Worm (Caenorhabditis elegans): Measurements from ENCODE around the gene pri-1.
A peak's percentile ranks its signal among the peaks of the same experiment; 100 is the strongest.

Gene pri-1

ce11 chrIII:9662266-9662959 is 48.3 kb upstream of the pri-1 start:
- TF ChIP-seq D2030.7 (GFP tag; IDR thresholded peaks at IDR 0.05) (no peak), K12H6.12 (tag; optimal IDR thresholded peaks at IDR 0.05) (peak; percentile 22)

DNA sequence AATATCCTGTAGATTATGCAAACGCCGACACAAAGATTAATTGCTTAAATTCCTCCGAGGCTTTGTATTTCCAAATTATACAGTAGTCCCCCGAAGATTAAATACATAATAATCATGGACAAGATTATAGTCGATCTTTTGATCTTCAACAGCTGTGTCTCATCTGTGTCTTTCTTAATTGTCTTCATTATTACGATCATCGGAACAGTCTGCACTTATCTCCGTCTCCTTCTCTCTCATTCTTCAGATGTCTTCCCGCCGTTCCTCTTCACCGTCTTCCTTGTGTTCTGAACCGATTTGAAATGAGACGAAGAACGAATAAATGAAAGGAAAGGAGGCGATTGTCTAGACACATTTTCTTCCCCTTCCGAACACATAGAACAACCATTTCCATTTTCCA is 47.0 kb upstream of the pri-1 start:
- TF ChIP-seq lin-40 (tag; optimal IDR thresholded peaks at IDR 0.05), result no peak
- TF ChIP-seq Y79H2A.3 (GFP tag; conservative IDR thresholded peaks at IDR 0.05), result no peak
- TF ChIP-seq nhr-120 (GFP tag; IDR thresholded peaks at IDR 0.05), result no peak
- TF ChIP-seq sptf-2 (GFP tag; optimal IDR thresholded peaks at IDR 0.05), result no peak
- no peak for TF ChIP-seq ceh-100 (GFP tag; IDR thresholded peaks at IDR 0.05)
- no peak for TF ChIP-seq hlh-12 (tag; optimal IDR thresholded peaks at IDR 0.05)
- no peak for TF ChIP-seq lin-54 (GFP tag; optimal IDR thresholded peaks at IDR 0.05)
- TF ChIP-seq K12H6.12 (tag; optimal IDR thresholded peaks at IDR 0.05), result no peak
- TF ChIP-seq attf-5 (GFP tag; optimal IDR thresholded peaks at IDR 0.05), result no peak
- TF ChIP-seq nhr-179 (tag; optimal IDR thresholded peaks at IDR 0.05), result no peak
- TF ChIP-seq T26A5.8 (tag; optimal IDR thresholded peaks at IDR 0.05), result no peak
- TF ChIP-seq mes-4 (tag; optimal IDR thresholded peaks at IDR 0.05), result no peak
- TF ChIP-seq lsl-1 (GFP tag; optimal IDR thresholded peaks at IDR 0.05), result no peak
- TF ChIP-seq Y67H2A.10 (GFP tag; conservative IDR thresholded peaks at IDR 0.05), result no peak
- no peak for TF ChIP-seq F39B2.1 (GFP tag; IDR thresholded peaks at IDR 0.05)
- TF ChIP-seq gei-17 (GFP tag; optimal IDR thresholded peaks at IDR 0.05), result no peak

DNA sequence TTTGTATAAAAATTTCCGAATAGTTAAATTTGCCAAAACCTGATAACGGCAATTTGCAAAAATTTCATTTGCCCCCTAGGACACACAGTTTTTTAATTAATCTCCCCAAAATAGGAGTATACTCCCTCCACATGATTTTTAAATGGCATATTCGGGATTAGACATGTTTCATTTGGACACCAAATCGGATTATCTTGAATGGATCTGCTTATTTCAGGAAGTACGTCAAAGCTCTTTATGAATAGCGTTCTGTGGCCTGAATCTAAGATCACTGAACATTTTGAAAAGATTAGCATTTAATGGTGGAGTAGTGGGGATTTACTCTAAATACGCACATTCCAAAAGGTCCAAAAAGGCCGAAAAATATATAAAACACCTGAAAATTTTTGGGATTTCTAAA is 44.5 kb upstream of the pri-1 start:
- no peak for TF ChIP-seq Y56A3A.18 (GFP tag; IDR thresholded peaks at IDR 0.05)

ce11 chrIII:9655802-9656201 is 41.7 kb upstream of the pri-1 start, which contains the start of gene C15H7.4:
Gene C15H7.4 (minus strand): TSS chrIII:9655902.
- no peak for TF ChIP-seq chd-7 (tag; optimal IDR thresholded peaks at IDR 0.05)
- TF ChIP-seq mxl-1 (tag; optimal IDR thresholded peaks at IDR 0.05), result no peak
- TF ChIP-seq nfyb-1 (GFP tag; IDR thresholded peaks at IDR 0.05), result no peak
- no peak for TF ChIP-seq ccch-3 (GFP tag; optimal IDR thresholded peaks at IDR 0.05)
- TF ChIP-seq Y53G8AR.9 (GFP tag; conservative IDR thresholded peaks at IDR 0.05), result no peak
- no peak for TF ChIP-seq K11D2.4 (GFP tag; IDR thresholded peaks at IDR 0.05)
- no peak for TF ChIP-seq dpff-1 (tag; optimal IDR thresholded peaks at IDR 0.05)
- TF ChIP-seq snpc-1.1 (tag; optimal IDR thresholded peaks at IDR 0.05; ENCODE audit: insufficient read depth), result no peak
- TF ChIP-seq bed-2 (GFP tag; IDR thresholded peaks at IDR 0.05), result no peak
- TF ChIP-seq lag-1 (GFP tag; IDR thresholded peaks at IDR 0.05), result no peak
- no peak for TF ChIP-seq sptf-2 (GFP tag; optimal IDR thresholded peaks at IDR 0.05)
- TF ChIP-seq Y79H2A.3 (GFP tag; conservative IDR thresholded peaks at IDR 0.05), result no peak
- TF ChIP-seq ztf-22 (GFP tag; optimal IDR thresholded peaks at IDR 0.05), result no peak

DNA sequence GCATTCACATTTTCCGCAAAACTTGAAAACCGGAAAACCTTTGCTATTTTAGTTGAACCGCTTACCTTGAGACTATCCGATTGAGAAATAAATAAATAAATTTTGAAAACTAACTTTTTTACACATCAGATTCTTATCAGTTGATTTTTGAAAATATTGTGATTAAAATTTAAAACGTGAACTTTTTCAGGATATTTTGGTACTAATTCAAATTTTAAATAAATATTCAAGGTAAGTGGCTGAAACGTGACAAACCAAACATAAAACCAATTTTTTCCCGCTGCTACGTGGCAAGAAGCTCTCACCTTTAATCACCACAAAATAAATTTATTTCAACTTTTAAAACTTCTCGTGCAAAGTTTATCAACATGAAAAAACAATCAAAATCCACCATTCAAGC is 37.8 kb upstream of the pri-1 start, which contains the start of gene C15H7.3:
Gene C15H7.3, minus strand, starts transcription at position 101 of the 400 bp plus-strand sequence.
- TF ChIP-seq mel-28 (tag; optimal IDR thresholded peaks at IDR 0.05; ENCODE audit: borderline replicate concordance) (no peak), bed-2 (GFP tag; IDR thresholded peaks at IDR 0.05) (no peak), nfyb-1 (GFP tag; IDR thresholded peaks at IDR 0.05) (no peak), ztf-25 (GFP tag; IDR thresholded peaks at IDR 0.05) (no peak), B0019.2 (GFP tag; conservative IDR thresholded peaks at IDR 0.05) (no peak), hmg-1.2 (GFP tag; IDR thresholded peaks at IDR 0.05) (no peak)

Data from whole organism, young adult.